Worm (Caenorhabditis elegans) whole organism, late embryonic: Measurements from ENCODE around the gene ZK177.11.

ENCODE experiments used
- F13H6.1 ChIP-seq: sonication (generic microtip); optimal IDR thresholded peaks from 2 replicates; lab custom pipeline; 2016; ENCODE audit warnings: missing genetic modification characterization, missing compliant biosample characterization
- K02D7.2 ChIP-seq: sonication (generic microtip); optimal IDR thresholded peaks from 2 replicates; lab custom pipeline; 2017; ENCODE audit warnings: mild to moderate bottlenecking, missing genetic modification characterization, missing compliant biosample characterization
- T23F11.4 ChIP-seq: fragments of 200-800 bp; sonication (Bioruptor generic); optimal IDR thresholded peaks from 2 replicates; lab custom pipeline; 2018; ENCODE audit warnings: mild to moderate bottlenecking, missing genetic modification characterization, missing compliant biosample characterization
- Y22D7AL.16 ChIP-seq: sonication (generic microtip); optimal IDR thresholded peaks from 2 replicates; lab custom pipeline; 2016; ENCODE audit warnings: missing genetic modification characterization, missing compliant biosample characterization
- ama-1 ChIP-seq: fragments of 150-350 bp; optimal IDR thresholded peaks from 2 replicates; lab custom pipeline; 2014
- ceh-18 ChIP-seq: sonication (generic microtip); optimal IDR thresholded peaks from 2 replicates; lab custom pipeline; 2016; ENCODE audit warnings: missing genetic modification characterization, missing compliant biosample characterization
- ceh-19 ChIP-seq: fragments of 200-800 bp; sonication (Bioruptor generic); optimal IDR thresholded peaks from 2 replicates; lab custom pipeline; 2018; ENCODE audit warnings: mild to moderate bottlenecking, missing genetic modification characterization, missing compliant biosample characterization
- ceh-31 ChIP-seq: sonication (generic microtip); optimal IDR thresholded peaks from 2 replicates; lab custom pipeline; 2016; ENCODE audit warnings: missing genetic modification characterization, missing compliant biosample characterization
- ceh-34 ChIP-seq: sonication (generic microtip); optimal IDR thresholded peaks from 2 replicates; lab custom pipeline; 2016; ENCODE audit warnings: mild to moderate bottlenecking, missing genetic modification characterization, missing compliant biosample characterization
- ceh-45 ChIP-seq: fragments of 200-800 bp; sonication (Bioruptor generic); IDR thresholded peaks from 2 replicates; pipeline ENCODE4 v1.3.6; 2022; ENCODE audit warnings: missing genetic modification reagents, missing genetic modification characterization, missing compliant biosample characterization
- ceh-6 ChIP-seq: fragments of 200-800 bp; sonication (Bioruptor generic); optimal IDR thresholded peaks from 2 replicates; lab custom pipeline; 2018; ENCODE audit warnings: mild to moderate bottlenecking, missing genetic modification characterization, missing compliant biosample characterization
- ceh-9 ChIP-seq: sonication (generic microtip); optimal IDR thresholded peaks from 2 replicates; lab custom pipeline; 2016; ENCODE audit warnings: mild to moderate bottlenecking, missing genetic modification characterization, inconsistent platforms, missing compliant biosample characterization
- elt-2 ChIP-seq: sonication (generic microtip); optimal IDR thresholded peaks from 2 replicates; lab custom pipeline; 2016; ENCODE audit warnings: missing genetic modification reagents, missing genetic modification characterization, missing compliant biosample characterization
- eyg-1 ChIP-seq: sonication (generic microtip); optimal IDR thresholded peaks from 2 replicates; lab custom pipeline; 2016; ENCODE audit warnings: missing genotype, missing genetic modification characterization, missing compliant biosample characterization
- fkh-10 ChIP-seq: fragments of 150-350 bp; optimal IDR thresholded peaks from 2 replicates; lab custom pipeline; 2014; ENCODE audit warnings: missing biosample characterization, missing genetic modification reagents, missing genetic modification characterization
- gmeb-2 ChIP-seq: sonication (generic microtip); optimal IDR thresholded peaks from 2 replicates; lab custom pipeline; 2016; ENCODE audit warnings: missing genetic modification characterization, inconsistent platforms, missing compliant biosample characterization
- hlh-13 ChIP-seq: fragments of 200-800 bp; sonication (Bioruptor generic); optimal IDR thresholded peaks from 2 replicates; lab custom pipeline; 2018; ENCODE audit warnings: mild to moderate bottlenecking, missing genetic modification characterization, missing compliant biosample characterization
- hlh-15 ChIP-seq: sonication (generic microtip); optimal IDR thresholded peaks from 2 replicates; lab custom pipeline; 2016; ENCODE audit warnings: missing genetic modification characterization, missing compliant biosample characterization
- hlh-30 ChIP-seq: sonication (generic microtip); optimal IDR thresholded peaks from 2 replicates; lab custom pipeline; 2017; ENCODE audit warnings: antibody characterized with exemption, missing genetic modification characterization, missing compliant biosample characterization; ENCODE audit not compliant: insufficient read depth
- hlh-8 ChIP-seq: sonication (generic microtip); optimal IDR thresholded peaks from 2 replicates; lab custom pipeline; 2016; ENCODE audit warnings: missing genotype, missing genetic modification characterization, missing compliant biosample characterization
- lin-11 ChIP-seq: fragments of 200-800 bp; sonication (Bioruptor generic); optimal IDR thresholded peaks from 2 replicates; lab custom pipeline; 2018; ENCODE audit warnings: mild to moderate bottlenecking, missing genetic modification characterization, missing compliant biosample characterization
- madf-2 ChIP-seq: sonication (generic microtip); optimal IDR thresholded peaks from 2 replicates; lab custom pipeline; 2017; ENCODE audit warnings: missing genetic modification characterization, missing compliant biosample characterization
- mec-3 ChIP-seq: sonication (generic microtip); optimal IDR thresholded peaks from 2 replicates; lab custom pipeline; 2016; ENCODE audit warnings: borderline replicate concordance, missing genetic modification characterization, missing compliant biosample characterization
- nfya-1 ChIP-seq: sonication (generic microtip); optimal IDR thresholded peaks from 2 replicates; lab custom pipeline; 2017; ENCODE audit warnings: missing genetic modification characterization, mild to moderate bottlenecking, missing compliant biosample characterization, antibody characterized with exemption, moderate library complexity
- nhr-11 ChIP-seq: fragments of 150-350 bp; optimal IDR thresholded peaks from 2 replicates; lab custom pipeline; 2014; ENCODE audit warnings: missing biosample characterization, missing genetic modification characterization
- nhr-232 ChIP-seq: sonication (generic microtip); optimal IDR thresholded peaks from 2 replicates; lab custom pipeline; 2016; ENCODE audit warnings: missing genetic modification characterization, missing compliant biosample characterization
- pax-1 ChIP-seq: fragments of 150-350 bp; optimal IDR thresholded peaks from 2 replicates; lab custom pipeline; 2014; ENCODE audit warnings: missing biosample characterization, missing genetic modification characterization
- pha-2 ChIP-seq: sonication (generic microtip); optimal IDR thresholded peaks from 2 replicates; lab custom pipeline; 2017; ENCODE audit warnings: mild to moderate bottlenecking, missing genetic modification characterization, missing compliant biosample characterization
- pha-4 ChIP-seq: fragments of 150-350 bp; optimal IDR thresholded peaks from 2 replicates; lab custom pipeline; 2018; ENCODE audit warnings: missing biosample characterization, missing genetic modification reagents, missing genetic modification characterization
- pros-1 ChIP-seq: fragments of 150-350 bp; optimal IDR thresholded peaks from 2 replicates; lab custom pipeline; 2014; ENCODE audit warnings: missing biosample characterization, missing genetic modification reagents, missing genetic modification characterization
- sdc-2 ChIP-seq: sonication (generic microtip); optimal IDR thresholded peaks from 2 replicates; lab custom pipeline; 2016; ENCODE audit warnings: missing genotype, missing genetic modification characterization, missing compliant biosample characterization
- tbx-7 ChIP-seq: sonication (generic microtip); optimal IDR thresholded peaks from 2 replicates; lab custom pipeline; 2016; ENCODE audit warnings: missing genotype, missing genetic modification characterization, missing compliant biosample characterization
- ttx-3 ChIP-seq: sonication (generic microtip); optimal IDR thresholded peaks from 2 replicates; lab custom pipeline; 2016; ENCODE audit warnings: missing genetic modification reagents, missing genetic modification characterization, missing compliant biosample characterization
- unc-86 ChIP-seq: sonication (generic microtip); optimal IDR thresholded peaks from 2 replicates; lab custom pipeline; 2016; ENCODE audit warnings: missing genetic modification characterization, missing compliant biosample characterization

ZK177.11 gene

ce11 chrII:5555522-5555921 lies 32.8 kb downstream of the ZK177.11 start:
- TF ChIP-seq Y22D7AL.16 (tag; lab: Kevin White, UChicago) (no peak), ceh-45 (GFP tag; lab: Robert Waterston, UW) (no peak), lin-11 (tag; lab: Kevin White, UChicago) (no peak), ttx-3 (no peak), eyg-1 (tag; lab: Kevin White, UChicago) (no peak), ceh-19 (GFP tag; lab: Kevin White, UChicago) (no peak)

DNA sequence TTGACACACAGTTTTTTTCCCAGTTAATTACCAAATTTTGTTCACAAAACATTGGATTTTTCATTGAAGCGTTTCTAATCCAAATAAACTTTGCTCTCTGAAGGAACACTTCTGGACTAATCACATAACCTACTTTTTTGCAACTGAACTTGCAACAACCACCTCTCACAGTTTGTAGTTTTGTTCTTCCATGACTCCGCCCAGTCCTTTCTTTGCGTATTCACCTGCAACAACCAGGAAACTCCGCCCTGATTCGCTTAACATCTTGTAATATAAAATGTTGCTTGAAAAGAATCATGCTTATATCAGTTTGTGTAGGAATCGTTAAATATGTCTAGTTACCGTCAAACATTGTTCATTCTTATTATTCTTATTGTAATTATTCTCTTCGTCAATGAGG lies 33.7 kb downstream of the ZK177.11 start, which contains the start of gene ins-11:
Gene ins-11 (plus strand): TSS at position 301 of the 400 bp plus-strand sequence.
- no peak for TF ChIP-seq nfya-1 (tag; lab: Kevin White, UChicago)
- TF ChIP-seq K02D7.2 (tag; lab: Kevin White, UChicago) = no peak
- no peak for TF ChIP-seq ama-1
- TF ChIP-seq unc-86 = no peak
- no peak for TF ChIP-seq F13H6.1 (tag; lab: Kevin White, UChicago)

ce11 chrII:5557134-5557533 lies 34.4 kb downstream of the ZK177.11 start:
- TF ChIP-seq mec-3 (tag; lab: Kevin White, UChicago) = no peak
- TF ChIP-seq elt-2 (tag; lab: Kevin White, UChicago) = peak; percentile 31

- TF ChIP-seq elt-2 (tag; lab: Kevin White, UChicago) (peak; percentile 88), madf-2 (tag; lab: Kevin White, UChicago) (no peak), K02D7.2 (tag; lab: Kevin White, UChicago) (no peak), tbx-7 (no peak), unc-86 (no peak), sdc-2 (no peak)
- TF ChIP-seq, all 69 proteins: peak for 1
These were observed 38.7 kb downstream of the ZK177.11 start, which contains the start of gene C17C3.3 for ce11 chrII:5561392-5561791. TSS of gene C17C3.3 (plus strand) at chrII:5561737.

DNA sequence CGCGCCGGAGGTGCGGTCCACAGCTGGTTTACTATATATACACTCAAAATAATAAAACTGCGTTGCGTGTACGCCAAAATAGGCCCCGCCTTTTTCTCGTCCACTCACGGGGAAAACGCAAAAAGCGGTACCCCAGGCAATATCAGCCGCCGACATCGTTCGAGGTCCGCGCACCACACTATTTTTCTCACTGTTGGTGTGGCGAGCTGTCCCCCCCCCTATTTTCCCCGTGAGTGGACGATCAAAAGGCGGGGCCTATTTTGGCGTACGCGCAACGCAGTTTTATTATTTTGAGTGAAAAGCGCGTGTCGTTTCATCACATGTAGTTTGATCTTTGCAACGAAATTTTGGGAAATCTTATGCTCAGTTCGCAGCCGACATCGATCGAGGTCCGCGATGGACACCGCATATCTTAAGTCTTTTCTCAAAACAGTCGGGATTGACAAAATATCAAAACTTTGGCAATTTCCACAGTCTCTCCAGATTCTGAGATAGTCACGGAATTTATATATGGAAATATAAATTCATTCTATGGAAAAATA lies 42.4 kb downstream of the ZK177.11 start:
- TF ChIP-seq ceh-19 (GFP tag; lab: Kevin White, UChicago) (no peak), pha-4 (tag; lab: Kevin White, UChicago) (no peak), hlh-30 (tag; lab: Kevin White, UChicago) (no peak), fkh-10 (GFP tag; lab: Kevin White, UChicago) (no peak), T23F11.4 (no peak), hlh-15 (tag; lab: Kevin White, UChicago) (no peak), ceh-34 (tag; lab: Kevin White, UChicago) (no peak), pax-1 (tag; lab: Kevin White, UChicago) (no peak), gmeb-2 (tag; lab: Kevin White, UChicago) (no peak), tbx-7 (no peak), ceh-6 (GFP tag; lab: Kevin White, UChicago) (no peak), ceh-45 (GFP tag; lab: Robert Waterston, UW) (no peak), lin-11 (tag; lab: Kevin White, UChicago) (no peak), nhr-11 (no peak), nfya-1 (tag; lab: Kevin White, UChicago) (no peak), elt-2 (tag; lab: Kevin White, UChicago) (no peak), ceh-18 (tag; lab: Kevin White, UChicago) (no peak), pros-1 (tag; lab: Kevin White, UChicago) (no peak), ama-1 (no peak), ceh-31 (tag; lab: Kevin White, UChicago) (no peak)

- no peak for TF ChIP-seq ceh-34 (tag; lab: Kevin White, UChicago)
- TF ChIP-seq hlh-8 (tag; lab: Kevin White, UChicago) = no peak
- no peak for TF ChIP-seq nhr-232
- TF ChIP-seq elt-2 (tag; lab: Kevin White, UChicago) = no peak
- TF ChIP-seq pha-4 (tag; lab: Kevin White, UChicago) = no peak
- no peak for TF ChIP-seq hlh-13 (GFP tag; lab: Kevin White, UChicago)
- TF ChIP-seq pax-1 (tag; lab: Kevin White, UChicago) = no peak
- no peak for TF ChIP-seq ceh-18 (tag; lab: Kevin White, UChicago)
- no peak for TF ChIP-seq ceh-9 (tag; lab: Kevin White, UChicago)
- no peak for TF ChIP-seq ceh-19 (GFP tag; lab: Kevin White, UChicago)
- TF ChIP-seq Y22D7AL.16 (tag; lab: Kevin White, UChicago) = no peak
- TF ChIP-seq hlh-30 (tag; lab: Kevin White, UChicago) = no peak
- no peak for TF ChIP-seq pha-2 (tag; lab: Kevin White, UChicago)
- TF ChIP-seq nhr-11 = no peak
These were observed 47.5 kb downstream of the ZK177.11 start, which contains the start of the genes C17C3.1 and C17C3.15 for ce11 chrII:5570272-5570671. TSS of gene C17C3.1 (plus strand) at chrII:5570572. TSS of gene C17C3.15 (plus strand) at chrII:5570654.
